Worm (Caenorhabditis elegans) whole organism, L4 larva: Measurements from ENCODE around the gene H14A12.5.

Source experiments
- D1046.2 ChIP-seq: fragments of 200-800 bp; sonication (Bioruptor generic); IDR thresholded peaks from 2 replicates; pipeline ENCODE4 v1.3.6; 2022; ENCODE audit warnings: missing genetic modification characterization, missing compliant biosample characterization
- F10B5.3 ChIP-seq: sonication (generic microtip); optimal IDR thresholded peaks from 2 replicates; lab custom pipeline; 2016; ENCODE audit warnings: mild to moderate bottlenecking, missing genetic modification characterization, missing compliant biosample characterization
- Y5F2A.4 ChIP-seq: fragments of 200-800 bp; sonication (Bioruptor generic); optimal IDR thresholded peaks from 2 replicates; lab custom pipeline; 2018; ENCODE audit warnings: mild to moderate bottlenecking, missing genetic modification characterization, missing compliant biosample characterization
- ZK337.2 ChIP-seq: fragments of 200-800 bp; sonication (Bioruptor generic); IDR thresholded peaks from 2 replicates; pipeline ENCODE4 v1.3.6; 2022; ENCODE audit warnings: missing genetic modification reagents, missing genetic modification characterization, missing compliant biosample characterization
- ZK546.5 ChIP-seq, 2 experiments: sonication (generic microtip); optimal IDR thresholded peaks; 2 replicates each; lab custom pipeline; 2017; ENCODE audit warnings: missing biosample characterization in 2 of 2, missing genetic modification characterization in 2 of 2
- aha-1 ChIP-seq: fragments of 150-350 bp; peaks from one replicate; lab custom pipeline; 2014; ENCODE audit warnings: missing biosample characterization, missing genetic modification characterization
- arid-1 ChIP-seq: fragments of 200-800 bp; sonication (Bioruptor generic); conservative IDR thresholded peaks from 2 replicates; pipeline ENCODE4 v1.3.6; 2022; ENCODE audit warnings: missing genetic modification reagents, missing genetic modification characterization, missing compliant biosample characterization
- ces-1 ChIP-seq: fragments of 150-350 bp; sonication (generic microtip); optimal IDR thresholded peaks from 4 replicates; lab custom pipeline; 2014; ENCODE audit warnings: missing biosample characterization, missing genetic modification reagents, missing genetic modification characterization
- dmd-6 ChIP-seq: fragments of 200-800 bp; sonication (Bioruptor generic); IDR thresholded peaks from 2 replicates; pipeline ENCODE4 v1.3.6; 2022; ENCODE audit warnings: missing genetic modification reagents, missing genetic modification characterization, missing compliant biosample characterization
- dpl-1 ChIP-seq: fragments of 150-350 bp; optimal IDR thresholded peaks from 2 replicates; lab custom pipeline; 2014; ENCODE audit warnings: missing biosample characterization, missing genetic modification reagents, missing genetic modification characterization
- hlh-11 ChIP-seq: fragments of 200-800 bp; sonication (Bioruptor generic); optimal IDR thresholded peaks from 2 replicates; lab custom pipeline; 2018; ENCODE audit warnings: mild to moderate bottlenecking, missing genetic modification characterization, missing compliant biosample characterization
- hlh-30 ChIP-seq: sonication (generic microtip); optimal IDR thresholded peaks from 2 replicates; lab custom pipeline; 2017; ENCODE audit warnings: antibody characterized with exemption, mild to moderate bottlenecking, missing genetic modification characterization, missing compliant biosample characterization; ENCODE audit not compliant: insufficient read depth
- hmg-1.1 ChIP-seq: fragments of 200-800 bp; sonication (Bioruptor generic); IDR thresholded peaks from 2 replicates; pipeline ENCODE4 v1.3.6; 2022; ENCODE audit warnings: missing genetic modification reagents, missing genetic modification characterization, missing compliant biosample characterization
- lin-29 ChIP-seq: fragments of 200-800 bp; sonication (Bioruptor generic); IDR thresholded peaks from 2 replicates; pipeline ENCODE4 v1.3.6; 2022; ENCODE audit warnings: missing genetic modification reagents, missing genetic modification characterization, missing compliant biosample characterization
- lin-38 ChIP-seq: fragments of 200-800 bp; sonication (Bioruptor generic); IDR thresholded peaks from 2 replicates; pipeline ENCODE4 v1.3.6; 2022; ENCODE audit warnings: missing genetic modification reagents, missing genetic modification characterization, missing compliant biosample characterization
- lin-39 ChIP-seq: fragments of 150-350 bp; optimal IDR thresholded peaks from 2 replicates; lab custom pipeline; 2014; ENCODE audit warnings: missing biosample characterization, missing genetic modification reagents, missing genetic modification characterization
- mdl-1 ChIP-seq, 2 experiments: fragments of 150-350 bp in 1 of 2; sonication (generic microtip) in 1 of 2; optimal IDR thresholded peaks; 2 replicates each; lab custom pipeline; 2014 to 2017; ENCODE audit warnings: missing biosample characterization in 2 of 2, missing genetic modification characterization in 2 of 2
- mes-2 ChIP-seq: sonication (generic microtip); optimal IDR thresholded peaks from 2 replicates; lab custom pipeline; 2016; ENCODE audit warnings: missing genotype, mild to moderate bottlenecking, missing genetic modification characterization, missing compliant biosample characterization; ENCODE audit not compliant: poor library complexity, severe bottlenecking
- mxl-3 ChIP-seq: fragments of 200-800 bp; sonication (Bioruptor generic); optimal IDR thresholded peaks from 2 replicates; lab custom pipeline; 2018; ENCODE audit warnings: mild to moderate bottlenecking, missing genetic modification characterization, missing compliant biosample characterization
- nhr-11 ChIP-seq: fragments of 150-350 bp; optimal IDR thresholded peaks from 2 replicates; lab custom pipeline; 2014; ENCODE audit warnings: missing biosample characterization, missing genetic modification characterization
- nhr-28 ChIP-seq: fragments of 150-350 bp; optimal IDR thresholded peaks from 2 replicates; lab custom pipeline; 2014; ENCODE audit warnings: missing biosample characterization, missing genetic modification characterization
- nhr-6 ChIP-seq: fragments of 150-350 bp; optimal IDR thresholded peaks from 2 replicates; lab custom pipeline; 2014; ENCODE audit warnings: missing biosample characterization, missing genetic modification characterization
- nhr-77 ChIP-seq: fragments of 150-350 bp; optimal IDR thresholded peaks from 2 replicates; lab custom pipeline; 2014; ENCODE audit warnings: missing biosample characterization, missing genetic modification characterization
- php-3 ChIP-seq: fragments of 200-800 bp; sonication (Bioruptor generic); IDR thresholded peaks from 2 replicates; pipeline ENCODE4 v1.3.6; 2022; ENCODE audit warnings: missing genetic modification reagents, missing genetic modification characterization, missing compliant biosample characterization
- rbr-2 ChIP-seq: sonication (generic microtip); optimal IDR thresholded peaks from 2 replicates; lab custom pipeline; 2016; ENCODE audit warnings: missing genotype, missing genetic modification characterization, missing compliant biosample characterization
- sdz-12 ChIP-seq: fragments of 200-800 bp; sonication (Bioruptor generic); optimal IDR thresholded peaks from 2 replicates; lab custom pipeline; 2018; ENCODE audit warnings: mild to moderate bottlenecking, missing genetic modification characterization, missing compliant biosample characterization
- snpc-1.2 ChIP-seq: fragments of 200-800 bp; sonication (Bioruptor generic); IDR thresholded peaks from 2 replicates; pipeline ENCODE4 v1.3.6; 2022; ENCODE audit warnings: missing genetic modification reagents, missing genetic modification characterization, missing compliant biosample characterization
- snpc-4 ChIP-seq: fragments of 150-350 bp; optimal IDR thresholded peaks from 2 replicates; lab custom pipeline; 2014; ENCODE audit warnings: missing biosample characterization, missing genetic modification characterization
- spr-3 ChIP-seq: fragments of 200-800 bp; sonication (Bioruptor generic); optimal IDR thresholded peaks from 2 replicates; lab custom pipeline; 2018; ENCODE audit warnings: mild to moderate bottlenecking, missing genetic modification characterization, missing compliant biosample characterization
- unc-39 ChIP-seq: sonication (generic microtip); optimal IDR thresholded peaks from 2 replicates; lab custom pipeline; 2017; ENCODE audit warnings: missing biosample characterization, missing genetic modification characterization
- unc-62 ChIP-seq, 3 experiments: fragments of 150-350 bp in 1 of 3; sonication (generic microtip); optimal IDR thresholded peaks in 2 of 3; peaks in 1 of 3; 1 replicate in 1 of 3; 2 replicates in 2 of 3; lab custom pipeline; 2014 to 2017; ENCODE audit warnings: missing biosample characterization in 3 of 3, missing genetic modification characterization in 3 of 3, missing genetic modification reagents in 3 of 3, missing genotype in 1 of 3
- zag-1 ChIP-seq: fragments of 150-350 bp; optimal IDR thresholded peaks from 2 replicates; lab custom pipeline; 2014; ENCODE audit warnings: missing biosample characterization, missing genetic modification characterization
- zfp-2 ChIP-seq: sonication (generic microtip); optimal IDR thresholded peaks from 2 replicates; lab custom pipeline; 2016; ENCODE audit warnings: mild to moderate bottlenecking, missing genetic modification characterization, missing compliant biosample characterization
- zfp-3 ChIP-seq: fragments of 200-800 bp; sonication (Bioruptor generic); conservative IDR thresholded peaks from 2 replicates; pipeline ENCODE4 v1.3.6; 2022; ENCODE audit warnings: missing genetic modification reagents, missing genetic modification characterization, missing compliant biosample characterization
- ztf-7 ChIP-seq: fragments of 150-350 bp; optimal IDR thresholded peaks from 2 replicates; lab custom pipeline; 2014; ENCODE audit warnings: missing biosample characterization, missing genetic modification characterization

H14A12.5 gene

DNA sequence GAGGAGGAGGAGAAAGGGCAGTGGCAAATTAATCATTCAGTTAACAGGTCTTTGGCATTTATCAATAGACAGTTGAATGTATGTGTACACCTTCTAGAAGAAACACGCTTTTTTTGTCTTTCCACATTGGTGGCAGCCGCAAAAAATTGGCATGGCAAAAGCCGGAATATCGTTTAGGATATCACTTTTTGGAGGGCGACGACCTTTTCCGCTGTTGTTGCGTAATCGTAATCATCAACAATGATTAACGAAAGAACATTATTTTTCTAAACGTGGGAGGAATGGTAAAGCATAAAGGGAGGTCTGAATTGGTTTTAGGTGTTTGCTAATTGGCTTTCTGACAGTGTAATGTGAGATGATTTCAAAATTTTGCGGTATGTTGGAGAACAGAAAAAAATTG, 23.1 kb upstream of the H14A12.5 start (continued):
- no peak for TF ChIP-seq zag-1 (tag; lab: Kevin White, UChicago)
- TF ChIP-seq nhr-77 (tag; lab: Kevin White, UChicago), result no peak
- TF ChIP-seq mxl-3 (GFP tag; lab: Kevin White, UChicago), result peak; percentile 35
- no peak for TF ChIP-seq snpc-4
- no peak for TF ChIP-seq zfp-2 (tag; lab: Kevin White, UChicago)
- no peak for TF ChIP-seq ztf-7 (tag; lab: Kevin White, UChicago)
- no peak for TF ChIP-seq spr-3 (GFP tag; lab: Kevin White, UChicago)
- peak in 1 of 2 experiments; percentile 67 for TF ChIP-seq unc-62 (GFP tag; optimal IDR thresholded peaks at IDR 0.05 in 1 of 2; lab: Kevin White, UChicago)
- TF ChIP-seq unc-62 (tag; optimal IDR thresholded peaks at IDR 0.05; lab: Kevin White, UChicago), result no peak
- peak; percentile 0 for TF ChIP-seq nhr-28 (tag; lab: Kevin White, UChicago)

ce11 chrIII:7490061-7490460, 21.2 kb upstream of the H14A12.5 start:
- no peak for TF ChIP-seq F10B5.3 (tag; lab: Kevin White, UChicago)
- TF ChIP-seq Y5F2A.4, result no peak
- TF ChIP-seq lin-39 (tag; lab: Kevin White, UChicago), result no peak
- no peak for TF ChIP-seq php-3
- no peak for TF ChIP-seq lin-29 (GFP tag; lab: Robert Waterston, UW)
- TF ChIP-seq lin-38 (GFP tag; lab: Robert Waterston, UW), result no peak
- no peak for TF ChIP-seq sdz-12
- TF ChIP-seq, all 104 proteins: peak for 0

- TF ChIP-seq arid-1, result no peak
- TF ChIP-seq dpl-1 (GFP tag; lab: Kevin White, UChicago), result no peak
- TF ChIP-seq, all 104 proteins: peak for 0
Measured at ce11 chrIII:7489055-7489534, 20.2 kb upstream of the H14A12.5 start, which contains the start of gene mup-4. TSS of gene mup-4 (minus strand) at chrIII:7489105.

ce11 chrIII:7488303-7488702, 19.4 kb upstream of the H14A12.5 start:
- TF ChIP-seq mxl-3 (GFP tag; lab: Kevin White, UChicago), result peak; percentile 67
- TF ChIP-seq zfp-3 (GFP tag; lab: Robert Waterston, UW), result no peak
- no peak for TF ChIP-seq nhr-11
- peak in 1 of 2 experiments; percentile 69 for TF ChIP-seq unc-62 (GFP tag; optimal IDR thresholded peaks at IDR 0.05 in 1 of 2; lab: Kevin White, UChicago)
- no peak for TF ChIP-seq unc-62 (tag; optimal IDR thresholded peaks at IDR 0.05; lab: Kevin White, UChicago)
- no peak for TF ChIP-seq zfp-2 (tag; lab: Kevin White, UChicago)
- TF ChIP-seq mes-2, result peak; percentile 16
- TF ChIP-seq nhr-6 (tag; lab: Kevin White, UChicago), result peak; percentile 22
- peak in 1 of 2 experiments; percentile 58 for TF ChIP-seq mdl-1 (tag; optimal IDR thresholded peaks at IDR 0.05; lab: Kevin White, UChicago)
- TF ChIP-seq hlh-11 (tag; lab: Kevin White, UChicago), result peak; percentile 36
- 0 out of 2 replicates have a peak, but pooled peaks have one; percentile 18 for TF ChIP-seq dmd-6 (GFP tag; lab: Robert Waterston, UW)
- TF ChIP-seq hlh-30 (tag; lab: Kevin White, UChicago), result peak; percentile 36
- no peak for TF ChIP-seq rbr-2
- TF ChIP-seq nhr-28 (tag; lab: Kevin White, UChicago), result peak; percentile 54
- no peak for TF ChIP-seq ZK337.2 (GFP tag; lab: Robert Waterston, UW)
- peak; percentile 81 for TF ChIP-seq aha-1 (tag; lab: Kevin White, UChicago)
- TF ChIP-seq ZK546.5 (tag; optimal IDR thresholded peaks at IDR 0.05; lab: Kevin White, UChicago), result no peak
- no peak for TF ChIP-seq unc-39 (tag; lab: Kevin White, UChicago)
- no peak for TF ChIP-seq snpc-1.2 (GFP tag; lab: Robert Waterston, UW)
- TF ChIP-seq hmg-1.1 (GFP tag; lab: Robert Waterston, UW), result no peak

- no peak for TF ChIP-seq ces-1 (GFP tag; lab: Kevin White, UChicago)
- peak in 1 of 2 experiments; percentile 97 for TF ChIP-seq unc-62 (GFP tag; optimal IDR thresholded peaks at IDR 0.05 in 1 of 2; lab: Kevin White, UChicago)
- TF ChIP-seq unc-62 (tag; optimal IDR thresholded peaks at IDR 0.05; lab: Kevin White, UChicago), result no peak
- TF ChIP-seq D1046.2 (GFP tag; lab: Robert Waterston, UW), result no peak
Measured at ce11 chrIII:7484765-7485164, 15.9 kb upstream of the H14A12.5 start.
